Fruit fly (Drosophila melanogaster) whole organism, pupa: ENCODE measurements around the gene par-6.

ENCODE experiments used
- CG10348 ChIP-seq: fragments of 200-800 bp; sonication (Bioruptor generic); IDR thresholded peaks from 2 replicates; pipeline ENCODE4 v1.3.6; 2022; ENCODE audit warnings: missing biosample characterization, missing genetic modification characterization
- CG12605 ChIP-seq: fragments of 200-800 bp; sonication (Bioruptor generic); IDR thresholded peaks from 2 replicates; pipeline ENCODE4 v1.3.6; 2022; ENCODE audit warnings: missing biosample characterization, missing genetic modification characterization
- CG13204 ChIP-seq: fragments of 200-800 bp; sonication (Bioruptor generic); optimal IDR thresholded peaks from 2 replicates; lab custom pipeline; 2018; ENCODE audit warnings: missing biosample characterization, mild to moderate bottlenecking, missing genetic modification characterization, moderate library complexity
- CG14655 ChIP-seq: fragments of 200-800 bp; sonication (Bioruptor generic); optimal IDR thresholded peaks from 3 replicates; lab custom pipeline; 2017; ENCODE audit warnings: mild to moderate bottlenecking, missing biosample characterization, missing genetic modification reagents, missing genetic modification characterization
- CG15710 ChIP-seq: fragments of 200-800 bp; sonication (Bioruptor generic); optimal IDR thresholded peaks from 2 replicates; lab custom pipeline; 2018; ENCODE audit warnings: missing biosample characterization, mild to moderate bottlenecking, missing genetic modification characterization, moderate library complexity
- CG17806 ChIP-seq: fragments of 200-800 bp; sonication (Bioruptor generic); optimal IDR thresholded peaks from 2 replicates; lab custom pipeline; 2018; ENCODE audit warnings: missing biosample characterization, mild to moderate bottlenecking, missing genetic modification characterization, moderate library complexity
- CG32121 ChIP-seq: fragments of 200-800 bp; sonication (Bioruptor generic); IDR thresholded peaks from 2 replicates; pipeline ENCODE4 v1.3.6; 2022; ENCODE audit warnings: missing biosample characterization, missing genetic modification characterization
- CG34367 ChIP-seq: fragments of 200-800 bp; sonication (Bioruptor generic); optimal IDR thresholded peaks from 2 replicates; lab custom pipeline; 2018; ENCODE audit warnings: missing biosample characterization, mild to moderate bottlenecking, missing genetic modification characterization
- CG4496 ChIP-seq: fragments of 200-800 bp; sonication (Bioruptor generic); IDR thresholded peaks from 3 replicates; pipeline ENCODE4 v1.3.6; 2022; ENCODE audit warnings: missing biosample characterization, missing genetic modification characterization
- CG8159 ChIP-seq: fragments of 200-800 bp; sonication (Bioruptor generic); optimal IDR thresholded peaks from 3 replicates; lab custom pipeline; 2018; ENCODE audit warnings: missing biosample characterization, mild to moderate bottlenecking, missing genetic modification characterization, moderate library complexity
- CG8301 ChIP-seq: fragments of 200-800 bp; sonication (Bioruptor generic); optimal IDR thresholded peaks from 2 replicates; lab custom pipeline; 2018; ENCODE audit warnings: missing biosample characterization, mild to moderate bottlenecking, missing genetic modification characterization
- CG9948 ChIP-seq: fragments of 200-800 bp; sonication (Bioruptor generic); optimal IDR thresholded peaks from 2 replicates; lab custom pipeline; 2018; ENCODE audit warnings: missing biosample characterization, mild to moderate bottlenecking, missing genetic modification characterization, moderate library complexity
- D1 ChIP-seq: fragments of 200-800 bp; sonication (Bioruptor generic); optimal IDR thresholded peaks from 2 replicates; lab custom pipeline; 2018; ENCODE audit warnings: missing biosample characterization, mild to moderate bottlenecking, missing genetic modification characterization, moderate library complexity
- EcR ChIP-seq: fragments of 200-800 bp; sonication (Bioruptor generic); optimal IDR thresholded peaks from 3 replicates; lab custom pipeline; 2019; ENCODE audit warnings: missing biosample characterization, missing genetic modification characterization, mild to moderate bottlenecking, moderate library complexity, missing genetic modification reagents
- Ets98B ChIP-seq: fragments of 200-800 bp; sonication (Bioruptor generic); IDR thresholded peaks from 2 replicates; pipeline ENCODE4 v1.3.6; 2022; ENCODE audit warnings: missing biosample characterization, missing genetic modification characterization
- Pif1A ChIP-seq: fragments of 200-800 bp; sonication (Bioruptor generic); optimal IDR thresholded peaks from 3 replicates; lab custom pipeline; 2016; ENCODE audit warnings: missing biosample characterization, missing genetic modification characterization
- Pif1B ChIP-seq: fragments of 200-800 bp; sonication (Bioruptor generic); optimal IDR thresholded peaks from 3 replicates; lab custom pipeline; 2016; ENCODE audit warnings: missing biosample characterization, missing genetic modification characterization
- Snoo ChIP-seq: fragments of 200-800 bp; sonication (Bioruptor generic); optimal IDR thresholded peaks from 3 replicates; lab custom pipeline; 2017; ENCODE audit warnings: missing biosample characterization, mild to moderate bottlenecking, missing genetic modification characterization, inconsistent platforms
- fd96Ca ChIP-seq: fragments of 200-800 bp; sonication (Bioruptor generic); IDR thresholded peaks from 3 replicates; pipeline ENCODE4 v1.3.6; 2022; ENCODE audit warnings: missing biosample characterization, missing genetic modification characterization
- gl ChIP-seq: fragments of 200-800 bp; sonication (Bioruptor generic); optimal IDR thresholded peaks from 2 replicates; lab custom pipeline; 2018; ENCODE audit warnings: missing biosample characterization, mild to moderate bottlenecking, missing genetic modification characterization
- rn ChIP-seq: fragments of 200-800 bp; sonication (Bioruptor generic); IDR thresholded peaks from 2 replicates; pipeline ENCODE4 v1.3.6; 2022; ENCODE audit warnings: missing biosample characterization, missing genetic modification characterization

Gene par-6

DNA sequence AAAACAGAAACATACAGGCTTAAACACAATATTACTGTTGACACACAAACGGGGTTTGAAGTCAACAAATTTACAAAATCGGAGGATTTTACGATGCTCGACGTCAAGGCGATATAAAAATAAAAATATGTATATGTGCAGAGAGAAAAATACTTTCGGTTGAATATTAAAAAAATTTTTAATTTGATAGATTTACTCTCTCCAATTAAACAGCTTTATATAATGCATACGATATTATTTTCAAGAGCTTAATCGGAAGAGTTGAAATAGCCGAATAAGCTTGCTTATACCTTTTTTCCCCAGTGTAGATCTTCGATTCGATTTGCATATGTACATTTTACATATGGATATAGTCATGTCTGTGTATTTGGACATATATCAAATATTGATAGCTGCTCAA, 6.5 kb upstream of the par-6 start:
- no peak for TF ChIP-seq rn
- TF ChIP-seq Pif1B (GFP tag; lab: Kevin White, UChicago): peak; percentile 5
- peak; percentile 8 for TF ChIP-seq CG9948 (tag; lab: Kevin White, UChicago)
- peak; percentile 26; the same call in 1 of the 2 replicates for TF ChIP-seq Ets98B
- TF ChIP-seq CG13204 (GFP tag; lab: Kevin White, UChicago): no peak
- TF ChIP-seq CG12605 (GFP tag; lab: Robert Waterston, UW): no peak
- TF ChIP-seq CG32121 (GFP tag; lab: Robert Waterston, UW): no peak
- TF ChIP-seq D1 (tag; lab: Kevin White, UChicago): no peak
- TF ChIP-seq EcR: no peak
- TF ChIP-seq CG15710 (tag; lab: Kevin White, UChicago): peak; percentile 26
- TF ChIP-seq CG34367 (tag; lab: Kevin White, UChicago): no peak
- TF ChIP-seq CG14655 (GFP tag; lab: Kevin White, UChicago): no peak
- TF ChIP-seq CG8301 (tag; lab: Kevin White, UChicago): no peak
- no peak for TF ChIP-seq CG10348 (GFP tag; lab: Robert Waterston, UW)
- TF ChIP-seq CG17806 (tag; lab: Kevin White, UChicago): no peak
- TF ChIP-seq Snoo (tag; lab: Kevin White, UChicago): peak; percentile 52
- no peak for TF ChIP-seq gl
- no peak for TF ChIP-seq fd96Ca (GFP tag; lab: Robert Waterston, UW)
- peak; percentile 20 for TF ChIP-seq CG8159

- TF ChIP-seq CG8159: peak; percentile 38
- peak; percentile 23 for TF ChIP-seq CG15710 (tag; lab: Kevin White, UChicago)
- TF ChIP-seq CG4496 (GFP tag; lab: Robert Waterston, UW): no peak
These were observed 5.9 kb upstream of the par-6 start for dm6 chrX:17697266-17697665.

- TF ChIP-seq rn (no peak), CG32121 (GFP tag; lab: Robert Waterston, UW) (no peak), CG9948 (tag; lab: Kevin White, UChicago) (no peak), CG12605 (GFP tag; lab: Robert Waterston, UW) (no peak), CG34367 (tag; lab: Kevin White, UChicago) (no peak), Pif1B (GFP tag; lab: Kevin White, UChicago) (no peak), CG8301 (tag; lab: Kevin White, UChicago) (no peak), Pif1A (no peak), Ets98B (no peak)
These were observed 5.4 kb upstream of the par-6 start for dm6 chrX:17697703-17698145.

dm6 chrX:17698436-17698835, 4.7 kb upstream of the par-6 start, which contains the start of gene chas:
TSS of gene chas (minus strand) at chrX:17698730.
- TF ChIP-seq CG13204 (GFP tag; lab: Kevin White, UChicago): peak; percentile 5
- TF ChIP-seq fd96Ca (GFP tag; lab: Robert Waterston, UW): no peak

dm6 chrX:17698864-17699504, 4.2 kb upstream of the par-6 start:
- TF ChIP-seq Pif1A (peak; percentile 90), CG13204 (GFP tag; lab: Kevin White, UChicago) (peak; percentile 36), Snoo (tag; lab: Kevin White, UChicago) (peak; percentile 87), fd96Ca (GFP tag; lab: Robert Waterston, UW) (peak; percentile 79), CG14655 (GFP tag; lab: Kevin White, UChicago) (peak; percentile 90), CG15710 (tag; lab: Kevin White, UChicago) (peak; percentile 89), D1 (tag; lab: Kevin White, UChicago) (peak; percentile 84), CG10348 (GFP tag; lab: Robert Waterston, UW) (no peak), CG17806 (tag; lab: Kevin White, UChicago) (peak; percentile 75), CG9948 (tag; lab: Kevin White, UChicago) (peak; percentile 84), CG4496 (GFP tag; lab: Robert Waterston, UW) (0 out of 3 replicates have a peak, but pooled peaks have one; percentile 48), EcR (peak; percentile 2), gl (peak; percentile 27), CG8159 (peak; percentile 90), CG32121 (GFP tag; lab: Robert Waterston, UW) (peak; percentile 76), Ets98B (peak; percentile 53), CG8301 (tag; lab: Kevin White, UChicago) (peak; percentile 88), Pif1B (GFP tag; lab: Kevin White, UChicago) (peak; percentile 90), CG34367 (tag; lab: Kevin White, UChicago) (peak; percentile 81), rn (0 out of 2 replicates have a peak, but pooled peaks have one; percentile 24), CG12605 (GFP tag; lab: Robert Waterston, UW) (peak; percentile 38; the same call in 1 of the 2 replicates)

- no peak for TF ChIP-seq D1 (tag; lab: Kevin White, UChicago)
- peak; percentile 4 for TF ChIP-seq EcR
These were observed 4.5 kb downstream of the par-6 start for dm6 chrX:17707691-17708090.

DNA sequence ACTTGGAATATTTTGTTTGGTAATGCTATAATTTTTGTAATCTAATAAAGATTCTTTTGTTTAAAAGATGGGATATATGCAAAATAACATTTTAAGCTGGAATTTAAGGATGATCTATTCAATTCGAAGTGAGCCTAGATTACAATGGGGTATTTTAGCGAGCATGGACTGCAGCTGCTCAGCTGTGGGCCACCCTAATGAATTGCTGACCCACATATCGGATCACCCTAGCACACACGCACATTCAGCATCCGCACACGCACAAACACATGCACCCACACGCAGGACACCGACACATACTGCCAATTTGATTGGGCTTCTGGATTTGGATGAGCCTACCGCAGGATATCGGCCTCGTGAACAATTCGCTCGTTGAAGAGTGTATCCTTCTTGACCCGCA, 5.7 kb downstream of the par-6 start:
- TF ChIP-seq CG8159: peak; percentile 93
- TF ChIP-seq CG34367 (tag; lab: Kevin White, UChicago): no peak
- TF ChIP-seq, all 21 proteins: peak for 1
